Worm (Caenorhabditis elegans) whole organism, mixed stage, embryonic: Measurements from ENCODE around the gene col-173.

Experiments used
- M03D4.4 ChIP-seq: sonication (generic microtip); optimal IDR thresholded peaks from 2 replicates; lab custom pipeline; 2017; ENCODE audit warnings: mild to moderate bottlenecking, missing genetic modification characterization, missing compliant biosample characterization
- bed-3 ChIP-seq: fragments of 200-800 bp; sonication (Bioruptor generic); optimal IDR thresholded peaks from 3 replicates; lab custom pipeline; 2018; ENCODE audit warnings: mild to moderate bottlenecking, missing genetic modification characterization, moderate library complexity, missing compliant biosample characterization
- blmp-1 ChIP-seq: fragments of 150-350 bp; optimal IDR thresholded peaks from 2 replicates; lab custom pipeline; 2014; ENCODE audit warnings: missing biosample characterization, missing genetic modification characterization
- ceh-39 ChIP-seq: fragments of 150-350 bp; optimal IDR thresholded peaks from 2 replicates; lab custom pipeline; 2014; ENCODE audit warnings: missing biosample characterization, missing genetic modification characterization
- ceh-43 ChIP-seq: fragments of 200-800 bp; sonication (Bioruptor generic); optimal IDR thresholded peaks from 2 replicates; lab custom pipeline; 2018; ENCODE audit warnings: mild to moderate bottlenecking, missing genetic modification characterization, moderate library complexity, missing compliant biosample characterization
- ceh-83 ChIP-seq: fragments of 200-800 bp; sonication (Bioruptor generic); optimal IDR thresholded peaks from 2 replicates; lab custom pipeline; 2018; ENCODE audit warnings: mild to moderate bottlenecking, missing genetic modification characterization, missing compliant biosample characterization
- ces-1 ChIP-seq: fragments of 150-350 bp; optimal IDR thresholded peaks from 2 replicates; lab custom pipeline; 2014; ENCODE audit warnings: missing biosample characterization, missing genetic modification reagents, missing genetic modification characterization
- cnd-1 ChIP-seq: fragments of 200-800 bp; sonication (Bioruptor generic); optimal IDR thresholded peaks from 2 replicates; lab custom pipeline; 2018; ENCODE audit warnings: mild to moderate bottlenecking, missing genetic modification characterization, missing compliant biosample characterization
- drap-1 ChIP-seq: fragments of 200-800 bp; sonication (Bioruptor generic); optimal IDR thresholded peaks from 3 replicates; lab custom pipeline; 2018; ENCODE audit warnings: mild to moderate bottlenecking, missing genetic modification characterization, missing compliant biosample characterization
- elt-1 ChIP-seq: sonication (generic microtip); optimal IDR thresholded peaks from 2 replicates; lab custom pipeline; 2017; ENCODE audit warnings: missing genetic modification characterization, mild to moderate bottlenecking, missing compliant biosample characterization, antibody characterized with exemption, moderate library complexity, borderline replicate concordance; ENCODE audit not compliant: insufficient read depth
- elt-3 ChIP-seq: fragments of 150-350 bp; optimal IDR thresholded peaks from 2 replicates; lab custom pipeline; 2014; ENCODE audit warnings: missing biosample characterization, missing genetic modification characterization
- flh-1 ChIP-seq: fragments of 200-800 bp; sonication (Bioruptor generic); optimal IDR thresholded peaks from 2 replicates; lab custom pipeline; 2018; ENCODE audit warnings: mild to moderate bottlenecking, missing genetic modification characterization, moderate library complexity, missing compliant biosample characterization
- ham-2 ChIP-seq: fragments of 200-800 bp; sonication (Bioruptor generic); optimal IDR thresholded peaks from 2 replicates; lab custom pipeline; 2018; ENCODE audit warnings: mild to moderate bottlenecking, missing genetic modification characterization, missing compliant biosample characterization
- hlh-1 ChIP-seq: fragments of 150-350 bp; optimal IDR thresholded peaks from 2 replicates; lab custom pipeline; 2014; ENCODE audit warnings: missing biosample characterization, missing genetic modification reagents, missing genetic modification characterization
- lin-13 ChIP-seq: fragments of 150-350 bp; optimal IDR thresholded peaks from 2 replicates; lab custom pipeline; 2014; ENCODE audit warnings: missing biosample characterization, missing genetic modification characterization
- lin-32 ChIP-seq: fragments of 200-800 bp; sonication (Bioruptor generic); optimal IDR thresholded peaks from 2 replicates; lab custom pipeline; 2018; ENCODE audit warnings: mild to moderate bottlenecking, missing genetic modification characterization, missing compliant biosample characterization
- lsy-2 ChIP-seq: fragments of 150-350 bp; optimal IDR thresholded peaks from 2 replicates; lab custom pipeline; 2014; ENCODE audit warnings: missing biosample characterization, missing genetic modification characterization
- mab-5 ChIP-seq: fragments of 150-350 bp; optimal IDR thresholded peaks from 2 replicates; lab custom pipeline; 2014; ENCODE audit warnings: missing biosample characterization, missing genetic modification characterization
- mep-1 ChIP-seq: fragments of 150-350 bp; optimal IDR thresholded peaks from 2 replicates; lab custom pipeline; 2017; ENCODE audit warnings: missing biosample characterization, missing genetic modification reagents, missing genetic modification characterization, inconsistent platforms
- mls-2 ChIP-seq: sonication (generic microtip); optimal IDR thresholded peaks from 2 replicates; lab custom pipeline; 2016; ENCODE audit warnings: mild to moderate bottlenecking, missing genetic modification characterization, moderate library complexity, missing compliant biosample characterization
- nhr-12 ChIP-seq: fragments of 150-350 bp; optimal IDR thresholded peaks from 2 replicates; lab custom pipeline; 2014; ENCODE audit warnings: missing biosample characterization, missing genetic modification characterization
- nhr-2 ChIP-seq: fragments of 150-350 bp; optimal IDR thresholded peaks from 2 replicates; lab custom pipeline; 2014; ENCODE audit warnings: missing biosample characterization, missing genetic modification characterization
- nhr-237 ChIP-seq: fragments of 150-350 bp; optimal IDR thresholded peaks from 2 replicates; lab custom pipeline; 2014; ENCODE audit warnings: missing biosample characterization, missing genetic modification characterization
- nhr-28 ChIP-seq: fragments of 150-350 bp; optimal IDR thresholded peaks from 2 replicates; lab custom pipeline; 2014; ENCODE audit warnings: missing biosample characterization, missing genetic modification characterization
- nhr-76 ChIP-seq: sonication (generic microtip); optimal IDR thresholded peaks from 2 replicates; lab custom pipeline; 2017; ENCODE audit warnings: missing biosample characterization, missing genetic modification characterization
- pha-4 ChIP-seq: fragments of 150-350 bp; optimal IDR thresholded peaks from 2 replicates; lab custom pipeline; 2018; ENCODE audit warnings: missing biosample characterization, missing genetic modification reagents, missing genetic modification characterization
- sem-2 ChIP-seq: fragments of 200-800 bp; sonication (Bioruptor generic); optimal IDR thresholded peaks from 2 replicates; lab custom pipeline; 2018; ENCODE audit warnings: mild to moderate bottlenecking, missing genetic modification characterization, missing compliant biosample characterization
- snpc-4 ChIP-seq: fragments of 150-350 bp; optimal IDR thresholded peaks from 2 replicates; lab custom pipeline; 2014; ENCODE audit warnings: missing biosample characterization, missing genetic modification characterization
- sptf-1 ChIP-seq: sonication (generic microtip); optimal IDR thresholded peaks from 2 replicates; lab custom pipeline; 2017; ENCODE audit warnings: mild to moderate bottlenecking, missing genetic modification characterization, moderate library complexity, missing compliant biosample characterization
- tbx-8 ChIP-seq: fragments of 200-800 bp; sonication (Bioruptor generic); optimal IDR thresholded peaks from 2 replicates; lab custom pipeline; 2018; ENCODE audit warnings: mild to moderate bottlenecking, missing genetic modification characterization, moderate library complexity, missing compliant biosample characterization
- unc-120 ChIP-seq: sonication (generic microtip); optimal IDR thresholded peaks from 2 replicates; lab custom pipeline; 2017; ENCODE audit warnings: missing genetic modification characterization, missing compliant biosample characterization; ENCODE audit not compliant: poor library complexity, severe bottlenecking
- unc-39 ChIP-seq: fragments of 150-350 bp; optimal IDR thresholded peaks from 2 replicates; lab custom pipeline; 2014; ENCODE audit warnings: missing biosample characterization, missing genetic modification characterization
- unc-62 ChIP-seq: fragments of 150-350 bp; optimal IDR thresholded peaks from 2 replicates; lab custom pipeline; 2014; ENCODE audit warnings: missing biosample characterization, missing genetic modification reagents, missing genetic modification characterization
- zip-8 ChIP-seq: fragments of 150-350 bp; optimal IDR thresholded peaks from 2 replicates; lab custom pipeline; 2014; ENCODE audit warnings: missing biosample characterization, missing genetic modification characterization
- ztf-11 ChIP-seq: fragments of 150-350 bp; optimal IDR thresholded peaks from 2 replicates; lab custom pipeline; 2014; ENCODE audit warnings: missing biosample characterization, missing genetic modification characterization

The col-173 gene

DNA sequence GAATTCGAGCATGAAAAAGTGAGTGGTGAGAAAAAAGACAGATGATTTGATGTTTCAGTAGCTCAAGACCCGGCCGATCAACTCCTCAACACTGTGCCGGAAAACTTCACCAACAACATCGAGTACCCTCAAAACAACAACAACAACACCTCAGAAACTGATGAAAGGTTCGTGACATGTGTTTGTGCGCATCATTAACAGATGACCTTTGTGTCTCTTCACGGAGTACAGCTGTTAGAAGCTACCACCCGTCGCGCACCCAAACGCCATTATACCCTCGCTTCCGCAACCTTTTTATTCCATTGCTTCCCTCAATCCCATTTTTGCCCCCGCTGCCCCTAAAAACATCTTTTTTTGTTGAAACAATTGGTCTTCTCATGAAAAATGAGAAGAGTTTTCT, 37.9 kb upstream of the col-173 start:
- TF ChIP-seq ham-2 (no peak), hlh-1 (tag; lab: Kevin White, UChicago) (peak; percentile 95), ces-1 (GFP tag; lab: Kevin White, UChicago) (no peak), elt-1 (tag; lab: Kevin White, UChicago) (no peak), unc-62 (GFP tag; lab: Kevin White, UChicago) (no peak), nhr-2 (tag; lab: Kevin White, UChicago) (peak; percentile 11), mep-1 (tag; lab: Kevin White, UChicago) (no peak)
- TF ChIP-seq, all 35 proteins: peak for 2

DNA sequence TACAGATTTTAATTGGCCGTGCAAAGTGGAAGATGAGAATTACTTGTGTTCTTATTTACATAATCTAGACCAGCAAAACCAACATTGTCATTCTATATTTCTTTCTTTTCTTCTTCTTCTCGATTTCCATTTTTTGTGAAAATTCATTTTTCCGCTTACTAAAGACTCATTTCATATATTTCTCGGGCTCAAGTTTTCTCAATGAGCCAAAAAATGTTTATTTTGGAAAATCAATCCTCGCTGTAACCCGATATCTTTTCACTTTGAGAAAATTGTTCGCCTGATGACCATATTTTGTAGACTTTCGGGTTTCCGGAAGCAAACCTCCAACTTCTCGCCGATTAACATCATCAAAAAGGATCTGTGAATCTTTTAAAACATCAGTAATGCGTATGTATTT, 36.7 kb upstream of the col-173 start, which contains the start of gene nhx-4:
nhx-4 (plus strand) TSS at position 301 of the 400 bp plus-strand sequence.
- TF ChIP-seq unc-120 (tag; lab: Kevin White, UChicago) = no peak
- TF ChIP-seq ces-1 (GFP tag; lab: Kevin White, UChicago) = no peak
- no peak for TF ChIP-seq ceh-83
- TF ChIP-seq ceh-43 (GFP tag; lab: Kevin White, UChicago) = no peak
- TF ChIP-seq ceh-39 = no peak
- TF ChIP-seq pha-4 (tag; lab: Kevin White, UChicago) = no peak
- TF ChIP-seq zip-8 (tag; lab: Kevin White, UChicago) = no peak
- TF ChIP-seq lin-13 = no peak
- no peak for TF ChIP-seq ham-2
- TF ChIP-seq cnd-1 (tag; lab: Kevin White, UChicago) = no peak
- TF ChIP-seq lin-32 (GFP tag; lab: Kevin White, UChicago) = no peak
- no peak for TF ChIP-seq elt-1 (tag; lab: Kevin White, UChicago)
- no peak for TF ChIP-seq mep-1 (tag; lab: Kevin White, UChicago)

DNA sequence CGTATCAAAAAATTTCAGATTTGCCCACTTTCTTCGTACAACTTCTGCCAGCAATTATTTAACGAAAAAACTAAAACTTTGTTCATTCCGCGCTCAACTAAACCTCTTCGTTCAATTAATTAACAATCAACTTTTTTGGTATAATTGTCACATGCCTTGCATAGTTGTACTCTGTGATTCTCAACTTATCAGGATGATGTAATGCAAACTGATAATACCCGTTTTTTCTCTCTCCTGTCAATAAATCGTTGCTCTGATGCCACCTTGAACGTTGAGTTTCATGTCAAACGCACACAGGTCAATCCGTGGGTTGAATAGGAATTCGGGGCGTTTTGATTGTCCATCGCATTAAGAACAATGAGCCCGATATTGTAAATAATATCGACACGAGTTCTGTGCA, 28.2 kb upstream of the col-173 start:
- TF ChIP-seq ceh-39 (no peak), blmp-1 (tag; lab: Kevin White, UChicago) (no peak), pha-4 (tag; lab: Kevin White, UChicago) (no peak), flh-1 (GFP tag; lab: Kevin White, UChicago) (no peak), elt-3 (no peak), mep-1 (tag; lab: Kevin White, UChicago) (no peak), lin-13 (no peak), nhr-76 (no peak), ham-2 (no peak), unc-39 (tag; lab: Kevin White, UChicago) (no peak), nhr-28 (no peak), bed-3 (GFP tag; lab: Kevin White, UChicago) (no peak), sem-2 (GFP tag; lab: Kevin White, UChicago) (no peak)

DNA sequence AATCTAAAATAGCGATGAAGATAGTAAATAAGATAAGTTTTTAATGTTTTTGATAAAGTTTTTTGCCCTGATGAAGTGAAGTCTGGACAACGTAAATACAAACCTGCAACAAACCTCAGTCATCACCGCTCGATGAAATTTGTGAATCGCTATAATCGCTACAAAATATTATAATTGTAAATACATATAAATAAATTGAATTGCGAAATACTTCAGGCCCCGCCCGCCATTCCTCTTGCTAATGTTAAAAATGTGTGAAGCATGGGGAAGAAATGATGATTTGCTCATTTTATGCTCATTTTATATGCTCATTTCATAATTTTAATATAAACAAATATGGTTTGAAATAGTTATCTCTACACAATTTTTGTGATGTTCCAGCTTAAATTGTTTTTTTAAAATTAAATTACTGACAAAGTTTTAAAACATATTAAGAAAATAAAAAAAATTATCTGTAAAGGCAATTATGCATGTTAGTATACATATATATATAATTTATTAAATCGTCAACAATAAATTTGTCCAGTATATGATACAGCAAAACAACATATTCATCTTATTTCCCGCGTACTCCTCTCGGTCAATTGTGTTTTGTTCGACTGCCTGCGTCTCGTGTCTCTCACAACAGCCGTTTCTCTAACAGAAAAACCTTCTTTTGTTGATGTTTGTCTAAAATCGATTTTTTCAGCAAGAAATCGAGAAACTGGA, 26.9 kb upstream of the col-173 start, which contains the start of gene sid-5:
sid-5 (plus strand) TSS at position 658 of the 708 bp plus-strand sequence.
- TF ChIP-seq hlh-1 (tag; lab: Kevin White, UChicago) (peak; percentile 56), bed-3 (GFP tag; lab: Kevin White, UChicago) (no peak)

DNA sequence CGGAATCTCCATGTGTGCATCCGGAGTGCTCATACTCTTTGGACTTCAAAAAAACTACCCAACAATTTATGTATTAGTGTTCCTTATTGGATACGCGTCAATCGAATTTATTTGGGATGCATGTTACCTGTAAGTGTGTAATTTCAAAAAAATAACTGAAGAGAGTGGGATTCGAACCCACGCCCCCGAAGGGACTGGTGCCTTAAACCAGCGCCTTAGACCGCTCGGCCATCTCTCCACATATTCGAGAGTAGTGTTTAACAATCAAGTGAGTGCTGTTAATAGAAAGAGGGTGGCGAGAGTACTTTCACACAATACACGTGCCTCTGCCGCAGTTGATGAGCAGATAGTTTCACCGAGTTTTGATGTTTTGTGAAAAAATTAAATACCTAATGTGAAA, 25.6 kb upstream of the col-173 start:
- TF ChIP-seq mep-1 (tag; lab: Kevin White, UChicago) (no peak), nhr-2 (tag; lab: Kevin White, UChicago) (no peak), lsy-2 (tag; lab: Kevin White, UChicago) (no peak), mab-5 (tag; lab: Kevin White, UChicago) (no peak), mls-2 (tag; lab: Kevin White, UChicago) (no peak), nhr-76 (no peak), ceh-43 (GFP tag; lab: Kevin White, UChicago) (peak; percentile 57), cnd-1 (tag; lab: Kevin White, UChicago) (peak; percentile 75), M03D4.4 (tag; lab: Kevin White, UChicago) (peak; percentile 72), tbx-8 (GFP tag; lab: Kevin White, UChicago) (peak; percentile 48), snpc-4 (tag; lab: Kevin White, UChicago) (no peak), elt-1 (tag; lab: Kevin White, UChicago) (no peak), hlh-1 (tag; lab: Kevin White, UChicago) (no peak), pha-4 (tag; lab: Kevin White, UChicago) (no peak), nhr-12 (tag; lab: Kevin White, UChicago) (no peak), ceh-39 (no peak), blmp-1 (tag; lab: Kevin White, UChicago) (peak; percentile 2), unc-62 (GFP tag; lab: Kevin White, UChicago) (peak; percentile 20), lin-13 (no peak), unc-39 (tag; lab: Kevin White, UChicago) (no peak), unc-120 (tag; lab: Kevin White, UChicago) (peak; percentile 87), bed-3 (GFP tag; lab: Kevin White, UChicago) (peak; percentile 62), drap-1 (GFP tag; lab: Kevin White, UChicago) (peak; percentile 84), ztf-11 (no peak), sem-2 (GFP tag; lab: Kevin White, UChicago) (peak; percentile 15), zip-8 (tag; lab: Kevin White, UChicago) (no peak), ceh-83 (peak; percentile 84), flh-1 (GFP tag; lab: Kevin White, UChicago) (peak; percentile 9), lin-32 (GFP tag; lab: Kevin White, UChicago) (peak; percentile 43), ham-2 (peak; percentile 37), sptf-1 (peak; percentile 87), ces-1 (GFP tag; lab: Kevin White, UChicago) (peak; percentile 7), elt-3 (no peak), nhr-28 (no peak), nhr-237 (no peak)
